Fruit fly (Drosophila melanogaster): ENCODE measurements around the gene Cox10.
A peak's percentile ranks its signal among the peaks of the same experiment; 100 is the strongest.

Gene Cox10

dm6 chr2L:10376276-10376675, 45.0 kb downstream of the Cox10 start:
- TF ChIP-seq lola (GFP tag; optimal IDR thresholded peaks at IDR 0.05), result no peak
- TF ChIP-seq tai (GFP tag; optimal IDR thresholded peaks at IDR 0.05), result no peak
- no peak for TF ChIP-seq Jra (GFP tag; optimal IDR thresholded peaks at IDR 0.05)
- no peak for TF ChIP-seq rgr (GFP tag; optimal IDR thresholded peaks at IDR 0.05)
- no peak for TF ChIP-seq CrebA (GFP tag; optimal IDR thresholded peaks at IDR 0.05; ENCODE audit: borderline replicate concordance)
- TF ChIP-seq usp (GFP tag; optimal IDR thresholded peaks at IDR 0.05), result no peak
- TF ChIP-seq h (GFP tag; optimal IDR thresholded peaks at IDR 0.05), result no peak
- TF ChIP-seq Hr78 (GFP tag; optimal IDR thresholded peaks at IDR 0.05), result no peak
- TF ChIP-seq HLH106 (tag; optimal IDR thresholded peaks at IDR 0.05), result no peak
- no peak for TF ChIP-seq Sp1 (GFP tag; optimal IDR thresholded peaks at IDR 0.05)
- no peak for TF ChIP-seq Vsx2 (GFP tag; optimal IDR thresholded peaks at IDR 0.05; ENCODE audit: partially characterized antibody)
- TF ChIP-seq Dfd (GFP tag; optimal IDR thresholded peaks at IDR 0.05), result no peak
- TF ChIP-seq foxo (GFP tag; optimal IDR thresholded peaks at IDR 0.05), result no peak
- TF ChIP-seq ey (GFP tag; optimal IDR thresholded peaks at IDR 0.05), result no peak
- no peak for TF ChIP-seq dl (GFP tag; optimal IDR thresholded peaks at IDR 0.05; ENCODE audit: insufficient read depth in 1 of 2, partially characterized antibody in 2 of 2)
- no peak for TF ChIP-seq Hnf4 (GFP tag; optimal IDR thresholded peaks at IDR 0.05)
- no peak for TF ChIP-seq Hr83 (GFP tag; optimal IDR thresholded peaks at IDR 0.05; ENCODE audit: poor library complexity, severe bottlenecking)
- no peak for TF ChIP-seq fru (GFP tag; optimal IDR thresholded peaks at IDR 0.05)
- TF ChIP-seq brk (GFP tag; optimal IDR thresholded peaks at IDR 0.05), result no peak

- TF ChIP-seq OdsH (GFP tag; optimal IDR thresholded peaks at IDR 0.05) (no peak), Hr78 (GFP tag; optimal IDR thresholded peaks at IDR 0.05) (no peak)
Observed at dm6 chr2L:10378631-10379030, 47.4 kb downstream of the Cox10 start.

DNA sequence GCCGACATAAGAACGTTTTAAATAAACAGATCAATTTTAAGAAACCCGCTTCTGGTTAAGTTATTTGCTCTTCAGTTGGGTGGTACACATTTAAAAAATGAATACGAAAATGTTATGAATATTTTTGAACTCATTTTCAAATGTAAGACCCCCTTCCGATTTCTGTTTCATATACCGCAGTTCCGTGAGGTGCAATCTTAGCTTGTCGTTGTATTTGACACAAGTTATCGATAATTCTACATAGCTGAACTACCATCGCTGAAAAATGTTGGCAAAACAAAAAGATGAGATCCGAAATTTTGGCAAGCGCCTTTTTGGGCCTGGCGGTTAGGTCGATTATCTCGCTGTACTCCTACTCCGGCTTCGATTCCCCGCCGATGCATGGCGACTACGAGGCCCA, 48.6 kb downstream of the Cox10 start, which contains the start of gene gny:
Gene gny (plus strand): TSS at position 239 of the 400 bp plus-strand sequence.
- no peak for TF ChIP-seq Hr78 (GFP tag; optimal IDR thresholded peaks at IDR 0.05)
- TF ChIP-seq Rel (GFP tag; optimal IDR thresholded peaks at IDR 0.05), result no peak
- TF ChIP-seq Rel (tag; optimal IDR thresholded peaks at IDR 0.05), result peak; percentile 1

DNA sequence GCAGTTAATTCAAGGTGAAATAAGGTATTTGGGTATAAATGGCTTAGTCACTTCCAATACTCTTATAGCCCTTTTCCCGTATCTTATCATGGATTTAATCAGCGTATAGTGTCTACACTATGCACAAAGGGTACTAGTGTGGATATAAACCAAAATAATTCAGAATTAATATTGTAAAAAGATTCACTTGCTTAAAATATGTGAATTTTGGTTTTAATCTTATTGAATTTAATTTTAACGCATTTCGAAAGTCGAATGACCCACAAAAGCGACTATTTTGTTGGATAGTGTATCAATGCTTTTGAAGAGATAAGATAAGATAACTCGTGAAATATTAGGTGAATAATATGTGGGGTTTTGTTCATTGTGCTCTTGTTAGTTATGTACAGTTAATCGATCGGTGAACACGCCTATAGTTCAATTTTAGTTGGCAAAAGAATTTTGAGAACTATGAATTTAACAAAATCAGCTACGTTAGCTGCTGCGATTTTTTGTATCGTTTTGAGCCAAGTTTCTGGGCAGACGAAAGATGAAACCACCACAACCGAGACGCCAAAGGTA, 50.7 kb downstream of the Cox10 start, which contains the start of gene CG5096:
Gene CG5096 (plus strand): TSS at position 374 of the 561 bp plus-strand sequence.
- TF ChIP-seq sage (GFP tag; optimal IDR thresholded peaks at IDR 0.05), result peak; percentile 38
- peak; percentile 56 for TF ChIP-seq woc (GFP tag; optimal IDR thresholded peaks at IDR 0.05)
- peak; percentile 80 for TF ChIP-seq Sp1 (GFP tag; optimal IDR thresholded peaks at IDR 0.05)
- peak; percentile 84 for TF ChIP-seq OdsH (GFP tag; optimal IDR thresholded peaks at IDR 0.05)
- TF ChIP-seq rgr (GFP tag; optimal IDR thresholded peaks at IDR 0.05), result peak; percentile 85
- no peak for TF ChIP-seq pan (optimal IDR thresholded peaks at IDR 0.05)
- no peak for TF ChIP-seq Vsx2 (GFP tag; optimal IDR thresholded peaks at IDR 0.05; ENCODE audit: partially characterized antibody)
- peak; percentile 91 for TF ChIP-seq h (GFP tag; optimal IDR thresholded peaks at IDR 0.05)
- peak; percentile 59 for TF ChIP-seq psq (GFP tag; optimal IDR thresholded peaks at IDR 0.05)
- no peak for TF ChIP-seq CrebA (GFP tag; optimal IDR thresholded peaks at IDR 0.05; ENCODE audit: borderline replicate concordance)
- TF ChIP-seq foxo (GFP tag; optimal IDR thresholded peaks at IDR 0.05), result peak; percentile 49 to 87
- TF ChIP-seq Rel (GFP tag; optimal IDR thresholded peaks at IDR 0.05), result no peak
- peak; percentile 96 for TF ChIP-seq Rel (tag; optimal IDR thresholded peaks at IDR 0.05)
- peak; percentile 4 for TF ChIP-seq dsf (GFP tag; optimal IDR thresholded peaks at IDR 0.05; ENCODE audit: borderline replicate concordance)
- no peak for TF ChIP-seq Dfd (GFP tag; optimal IDR thresholded peaks at IDR 0.05)
- TF ChIP-seq Hnf4 (GFP tag; optimal IDR thresholded peaks at IDR 0.05), result peak; percentile 67
- peak; percentile 77 for TF ChIP-seq sv (GFP tag; optimal IDR thresholded peaks at IDR 0.05)
- TF ChIP-seq lola (GFP tag; optimal IDR thresholded peaks at IDR 0.05), result no peak
- peak; percentile 11 for TF ChIP-seq tai (GFP tag; optimal IDR thresholded peaks at IDR 0.05)
- no peak for TF ChIP-seq jim (GFP tag; optimal IDR thresholded peaks at IDR 0.05)
- TF ChIP-seq CG9705 (GFP tag; optimal IDR thresholded peaks at IDR 0.05), result no peak
- peak; percentile 74 for TF ChIP-seq HLH106 (tag; optimal IDR thresholded peaks at IDR 0.05)
- no peak for TF ChIP-seq Hr83 (GFP tag; optimal IDR thresholded peaks at IDR 0.05; ENCODE audit: poor library complexity, severe bottlenecking)
- TF ChIP-seq N (GFP tag; optimal IDR thresholded peaks at IDR 0.05), result no peak
- no peak for TF ChIP-seq Hr78 (GFP tag; optimal IDR thresholded peaks at IDR 0.05)
- TF ChIP-seq Abd-B (GFP tag; optimal IDR thresholded peaks at IDR 0.05), result no peak
- no peak for TF ChIP-seq Myc (optimal IDR thresholded peaks at IDR 0.05)
- peak; percentile 33 for TF ChIP-seq CG32264 (GFP tag; optimal IDR thresholded peaks at IDR 0.05)
- TF ChIP-seq usp (GFP tag; optimal IDR thresholded peaks at IDR 0.05), result no peak
- peak; percentile 69 for TF ChIP-seq brk (GFP tag; optimal IDR thresholded peaks at IDR 0.05)
- TF ChIP-seq dmrt93B (GFP tag; optimal IDR thresholded peaks at IDR 0.05), result no peak
- peak; percentile 90 for TF ChIP-seq fru (GFP tag; optimal IDR thresholded peaks at IDR 0.05)
- no peak for TF ChIP-seq br (GFP tag; optimal IDR thresholded peaks at IDR 0.05)
- TF ChIP-seq ey (GFP tag; optimal IDR thresholded peaks at IDR 0.05), result peak; percentile 80
- peak; percentile 31 for TF ChIP-seq Jra (GFP tag; optimal IDR thresholded peaks at IDR 0.05)
- no peak for TF ChIP-seq dl (GFP tag; optimal IDR thresholded peaks at IDR 0.05; ENCODE audit: insufficient read depth in 1 of 2, partially characterized antibody in 2 of 2)
- no peak for TF ChIP-seq Dif (GFP tag; optimal IDR thresholded peaks at IDR 0.05; ENCODE audit: partially characterized antibody)
- no peak for TF ChIP-seq GATAd (GFP tag; optimal IDR thresholded peaks at IDR 0.05)
- no peak for TF ChIP-seq Mio (GFP tag; optimal IDR thresholded peaks at IDR 0.05)
